Fruit fly (Drosophila melanogaster) whole organism, embryonic: ENCODE measurements around the gene Blos4.

Source experiments
- Awh ChIP-seq: fragments of 200-800 bp; sonication (Bioruptor generic); IDR thresholded peaks from 2 replicates; pipeline ENCODE4, ENCODE4 v1.3.6; 2022; ENCODE audit warnings: missing biosample characterization, missing genetic modification characterization
- CG10462 ChIP-seq: fragments of 200-800 bp; sonication (Bioruptor generic); optimal IDR thresholded peaks from 2 replicates; lab custom pipeline; 2016; ENCODE audit warnings: missing biosample characterization, missing genetic modification characterization
- CG10959 ChIP-seq: fragments of 200-800 bp; sonication (Bioruptor generic); IDR thresholded peaks from 2 replicates; pipeline ENCODE4 v1.3.6; 2022; ENCODE audit warnings: missing biosample characterization, missing genetic modification characterization
- CG11723 ChIP-seq: fragments of 200-800 bp; sonication (Bioruptor generic); optimal IDR thresholded peaks from 2 replicates; lab custom pipeline; 2017; ENCODE audit warnings: missing biosample characterization, mild to moderate bottlenecking, missing genetic modification characterization
- CG13424 ChIP-seq: fragments of 200-800 bp; sonication (Bioruptor generic); optimal IDR thresholded peaks from 2 replicates; lab custom pipeline; 2019; ENCODE audit warnings: missing biosample characterization, mild to moderate bottlenecking, missing genetic modification characterization, moderate library complexity
- CG18011 ChIP-seq: fragments of 200-800 bp; sonication (Bioruptor generic); optimal IDR thresholded peaks from 2 replicates; lab custom pipeline; 2017; ENCODE audit warnings: missing biosample characterization, missing genetic modification characterization, mild to moderate bottlenecking, moderate library complexity, missing genotype
- CG2116 ChIP-seq: fragments of 200-800 bp; sonication (Bioruptor generic); optimal IDR thresholded peaks from 3 replicates; lab custom pipeline; 2018; ENCODE audit warnings: missing biosample characterization, mild to moderate bottlenecking, missing genetic modification characterization
- CG2120 ChIP-seq: fragments of 200-800 bp; sonication (Bioruptor generic); optimal IDR thresholded peaks from 3 replicates; lab custom pipeline; 2016; ENCODE audit warnings: missing biosample characterization, missing genetic modification characterization
- CG30403 ChIP-seq: fragments of 200-800 bp; sonication (Bioruptor generic); optimal IDR thresholded peaks from 3 replicates; lab custom pipeline; 2016; ENCODE audit warnings: missing biosample characterization, missing genetic modification characterization
- CG34224 ChIP-seq: fragments of 200-800 bp; sonication (Bioruptor generic); IDR thresholded peaks from 3 replicates; pipeline ENCODE4 v1.3.6; 2022; ENCODE audit warnings: missing biosample characterization, missing genetic modification characterization; ENCODE audit not compliant: partially characterized antibody
- CG3838 ChIP-seq: fragments of 200-800 bp; sonication (Bioruptor generic); optimal IDR thresholded peaks from 3 replicates; lab custom pipeline; 2016; ENCODE audit warnings: missing biosample characterization, missing genetic modification characterization
- CG4820 ChIP-seq: fragments of 200-800 bp; sonication (Bioruptor generic); optimal IDR thresholded peaks from 3 replicates; lab custom pipeline; 2016; ENCODE audit warnings: missing biosample characterization, missing genetic modification characterization
- CG7987 ChIP-seq: fragments of 200-800 bp; sonication (Bioruptor generic); optimal IDR thresholded peaks from 2 replicates; lab custom pipeline; 2018; ENCODE audit warnings: missing biosample characterization, mild to moderate bottlenecking, missing genetic modification characterization, moderate library complexity
- CG8359 ChIP-seq: fragments of 200-800 bp; sonication (Bioruptor generic); optimal IDR thresholded peaks from 2 replicates; lab custom pipeline; 2017; ENCODE audit warnings: missing biosample characterization, mild to moderate bottlenecking, missing genetic modification characterization, borderline replicate concordance
- CG9609 ChIP-seq: fragments of 200-800 bp; sonication (Bioruptor generic); optimal IDR thresholded peaks from 3 replicates; lab custom pipeline; 2016; ENCODE audit warnings: missing biosample characterization, missing genetic modification characterization
- Eip74EF ChIP-seq, 2 experiments: fragments of 200-800 bp in 1 of 2; fragments of >200 bp in 1 of 2; sonication (Bioruptor generic) in 1 of 2; optimal IDR thresholded peaks; 2 replicates each; lab custom pipeline; 2017 to 2019; ENCODE audit warnings: missing biosample characterization in 2 of 2, missing genetic modification characterization in 2 of 2, mild to moderate bottlenecking in 1 of 2, moderate library complexity in 1 of 2
- Elba2 ChIP-seq: fragments of 200-800 bp; sonication (Bioruptor generic); optimal IDR thresholded peaks from 3 replicates; lab custom pipeline; 2016; ENCODE audit warnings: missing biosample characterization, missing genetic modification characterization
- HmgD ChIP-seq: fragments of 200-800 bp; sonication (Bioruptor generic); optimal IDR thresholded peaks from 3 replicates; lab custom pipeline; 2016; ENCODE audit warnings: missing biosample characterization, missing genetic modification characterization
- Hmr ChIP-seq: fragments of 200-800 bp; sonication (Bioruptor generic); optimal IDR thresholded peaks from 3 replicates; lab custom pipeline; 2017; ENCODE audit warnings: mild to moderate bottlenecking, missing biosample characterization, missing genetic modification reagents, missing genetic modification characterization
- Hr3 ChIP-seq: fragments of 200-800 bp; sonication (Bioruptor generic); optimal IDR thresholded peaks from 3 replicates; lab custom pipeline; 2016; ENCODE audit warnings: missing biosample characterization, missing genetic modification characterization
- MTF-1 ChIP-seq: fragments of 200-800 bp; sonication (Bioruptor generic); optimal IDR thresholded peaks from 2 replicates; lab custom pipeline; 2018; ENCODE audit warnings: missing biosample characterization, mild to moderate bottlenecking, missing genetic modification characterization, borderline replicate concordance
- Mes4 ChIP-seq: fragments of 200-800 bp; sonication (Bioruptor generic); optimal IDR thresholded peaks from 2 replicates; lab custom pipeline; 2016; ENCODE audit warnings: missing biosample characterization, missing genetic modification characterization
- Oli ChIP-seq: fragments of 200-800 bp; sonication (Bioruptor generic); optimal IDR thresholded peaks from 2 replicates; lab custom pipeline; 2018; ENCODE audit warnings: missing biosample characterization, mild to moderate bottlenecking, missing genetic modification characterization, moderate library complexity
- Six4 ChIP-seq: fragments of 200-800 bp; sonication (Bioruptor generic); optimal IDR thresholded peaks from 2 replicates; lab custom pipeline; 2016; ENCODE audit warnings: missing biosample characterization, missing genetic modification characterization
- Sox100B ChIP-seq: fragments of 200-800 bp; sonication (Bioruptor generic); optimal IDR thresholded peaks from 3 replicates; lab custom pipeline; 2018; ENCODE audit warnings: missing biosample characterization, mild to moderate bottlenecking, missing genetic modification characterization
- Tbp ChIP-seq: fragments of >200 bp; optimal IDR thresholded peaks from 2 replicates; lab custom pipeline; 2018; ENCODE audit warnings: missing biosample characterization, missing genetic modification characterization
- amos ChIP-seq: fragments of 200-800 bp; sonication (Bioruptor generic); IDR thresholded peaks from 2 replicates; pipeline ENCODE4 v1.3.6; 2022; ENCODE audit warnings: missing biosample characterization, missing genetic modification characterization; ENCODE audit not compliant: partially characterized antibody
- bowl ChIP-seq: fragments of 200-800 bp; sonication (Bioruptor generic); IDR thresholded peaks from 2 replicates; pipeline ENCODE4 v1.3.6; 2022; ENCODE audit warnings: missing biosample characterization, missing genetic modification characterization
- caup ChIP-seq: fragments of 200-800 bp; sonication (Bioruptor generic); optimal IDR thresholded peaks from 3 replicates; lab custom pipeline; 2017; ENCODE audit warnings: missing biosample characterization, mild to moderate bottlenecking, missing genetic modification characterization, moderate library complexity; ENCODE audit not compliant: severe bottlenecking
- cwo ChIP-seq: fragments of 200-800 bp; sonication (Bioruptor generic); optimal IDR thresholded peaks from 3 replicates; lab custom pipeline; 2017; ENCODE audit warnings: missing biosample characterization, missing genetic modification characterization, mild to moderate bottlenecking, moderate library complexity, missing genetic modification reagents
- da ChIP-seq: fragments of 200-800 bp; sonication (Bioruptor generic); optimal IDR thresholded peaks from 2 replicates; lab custom pipeline; 2016; ENCODE audit warnings: missing biosample characterization, missing genetic modification characterization
- dm ChIP-seq: fragments of 200-800 bp; sonication (Bioruptor generic); optimal IDR thresholded peaks from 3 replicates; lab custom pipeline; 2016; ENCODE audit warnings: missing biosample characterization, missing genetic modification characterization
- dmrt99B ChIP-seq: fragments of 200-800 bp; sonication (Bioruptor generic); optimal IDR thresholded peaks from 2 replicates; lab custom pipeline; 2018; ENCODE audit warnings: missing biosample characterization, mild to moderate bottlenecking, missing genetic modification characterization, moderate library complexity
- dysf ChIP-seq: fragments of 200-800 bp; sonication (Bioruptor generic); IDR thresholded peaks from 3 replicates; pipeline ENCODE4 v1.3.6; 2022; ENCODE audit warnings: missing biosample characterization, missing genetic modification characterization
- eyg ChIP-seq: fragments of 200-800 bp; sonication (Bioruptor generic); optimal IDR thresholded peaks from 3 replicates; lab custom pipeline; 2016; ENCODE audit warnings: missing biosample characterization, missing genetic modification characterization
- fd3F ChIP-seq: fragments of 200-800 bp; sonication (Bioruptor generic); optimal IDR thresholded peaks from 2 replicates; lab custom pipeline; 2018; ENCODE audit warnings: missing biosample characterization, mild to moderate bottlenecking, missing genetic modification characterization, moderate library complexity
- fru ChIP-seq: fragments of >200 bp; optimal IDR thresholded peaks from 2 replicates; lab custom pipeline; 2017
- gcm2 ChIP-seq: fragments of 200-800 bp; sonication (Bioruptor generic); optimal IDR thresholded peaks from 2 replicates; lab custom pipeline; 2016; ENCODE audit warnings: missing biosample characterization, missing genetic modification characterization
- kah ChIP-seq: fragments of 200-800 bp; sonication (Bioruptor generic); optimal IDR thresholded peaks from 2 replicates; lab custom pipeline; 2018; ENCODE audit warnings: missing biosample characterization, mild to moderate bottlenecking, missing genetic modification characterization
- lbe ChIP-seq: fragments of 200-800 bp; sonication (Bioruptor generic); optimal IDR thresholded peaks from 2 replicates; lab custom pipeline; 2016; ENCODE audit warnings: missing biosample characterization, mild to moderate bottlenecking, missing genetic modification characterization
- otp ChIP-seq: fragments of 200-800 bp; sonication (Bioruptor generic); IDR thresholded peaks from 3 replicates; pipeline ENCODE4, ENCODE4 v1.3.6; 2022; ENCODE audit warnings: missing biosample characterization, missing genetic modification characterization
- pzg ChIP-seq: fragments of 200-800 bp; sonication (Bioruptor generic); optimal IDR thresholded peaks from 3 replicates; lab custom pipeline; 2018; ENCODE audit warnings: missing biosample characterization, mild to moderate bottlenecking, missing genetic modification characterization, moderate library complexity
- rib ChIP-seq: fragments of 200-800 bp; sonication (Bioruptor generic); IDR thresholded peaks from 2 replicates; pipeline ENCODE4 v1.3.6; 2022; ENCODE audit warnings: missing biosample characterization, missing genetic modification characterization
- vvl ChIP-seq: fragments of 200-800 bp; sonication (Bioruptor generic); IDR thresholded peaks from 2 replicates; pipeline ENCODE4 v1.3.6; 2022; ENCODE audit warnings: missing biosample characterization, missing genetic modification characterization
- z ChIP-seq: fragments of 200-800 bp; sonication (Bioruptor generic); IDR thresholded peaks from 3 replicates; pipeline ENCODE4 v1.3.6; 2022; ENCODE audit warnings: missing biosample characterization, missing genetic modification characterization

The Blos4 gene

DNA sequence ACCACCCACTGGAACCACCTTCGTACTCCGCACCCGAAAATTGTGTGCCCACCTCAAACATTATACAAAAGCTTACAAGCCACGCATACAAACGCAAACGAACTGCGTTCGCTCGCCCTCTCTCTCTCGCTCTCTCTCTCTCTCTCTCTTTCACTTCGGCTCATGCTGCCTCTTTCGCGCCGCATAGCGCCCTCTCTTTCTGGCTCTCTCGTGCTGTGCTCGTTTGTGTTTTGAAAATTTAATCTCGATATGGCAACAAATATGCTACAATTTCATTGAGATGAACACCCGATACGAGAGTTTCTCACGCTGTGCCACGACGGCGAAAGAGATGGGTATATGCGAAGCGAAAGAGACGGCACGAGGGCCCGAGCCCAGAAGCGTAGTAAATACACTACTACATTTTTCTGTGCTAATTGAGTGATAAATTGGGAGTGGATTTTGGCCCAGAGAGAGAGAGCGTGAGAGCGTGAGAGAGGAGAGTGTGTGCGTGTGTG lies 22.3 kb upstream of the Blos4 start (continued):
- peak; percentile 8 for TF ChIP-seq eyg (GFP tag; lab: Kevin White, UChicago)
- TF ChIP-seq CG8359 (GFP tag; lab: Kevin White, UChicago) = no peak
- peak; percentile 24; the same call in 1 of the 2 replicates for TF ChIP-seq amos
- TF ChIP-seq CG7987 = peak; percentile 73
- no peak for TF ChIP-seq dysf (GFP tag; lab: Robert Waterston, UW)
- TF ChIP-seq CG10462 (GFP tag; lab: Kevin White, UChicago) = no peak
- TF ChIP-seq Tbp (GFP tag; lab: Kevin White, UChicago) = no peak
- TF ChIP-seq pzg = no peak
- TF ChIP-seq lbe (GFP tag; lab: Kevin White, UChicago) = peak; percentile 34
- no peak for TF ChIP-seq CG30403 (GFP tag; lab: Kevin White, UChicago)
- peak; percentile 70 for TF ChIP-seq cwo (GFP tag; lab: Kevin White, UChicago)
- TF ChIP-seq MTF-1 (GFP tag; lab: Kevin White, UChicago) = no peak
- no peak for TF ChIP-seq fru (lab: Kevin White, UChicago)
- TF ChIP-seq HmgD (GFP tag; lab: Kevin White, UChicago) = peak; percentile 93
- no peak for TF ChIP-seq gcm2 (GFP tag; lab: Kevin White, UChicago)
- TF ChIP-seq otp (GFP tag; lab: Robert Waterston, UW) = 0 out of 3 replicates have a peak, but pooled peaks have one; percentile 60
- TF ChIP-seq Oli (tag; lab: Kevin White, UChicago) = no peak
- TF ChIP-seq Elba2 (GFP tag; lab: Kevin White, UChicago) = no peak
- TF ChIP-seq kah (GFP tag; lab: Kevin White, UChicago) = no peak
- peak; percentile 57; the same call in 1 of the 2 replicates for TF ChIP-seq Awh (GFP tag; lab: Robert Waterston, UW)
- TF ChIP-seq rib (GFP tag; lab: Robert Waterston, UW) = peak; percentile 77
- TF ChIP-seq CG9609 (GFP tag; lab: Kevin White, UChicago) = peak; percentile 21
- peak; percentile 96 for TF ChIP-seq z (GFP tag; lab: Robert Waterston, UW)
- peak; percentile 49 for TF ChIP-seq dm (GFP tag; lab: Kevin White, UChicago)
- no peak for TF ChIP-seq Hr3 (GFP tag; lab: Kevin White, UChicago)
- TF ChIP-seq bowl (GFP tag; lab: Robert Waterston, UW) = peak; percentile 22; the same call in 1 of the 2 replicates
- TF ChIP-seq CG4820 (GFP tag; lab: Kevin White, UChicago) = no peak
- TF ChIP-seq Sox100B (GFP tag; lab: Kevin White, UChicago) = no peak
- no peak for TF ChIP-seq fd3F (GFP tag; lab: Kevin White, UChicago)
- TF ChIP-seq CG18011 (GFP tag; lab: Kevin White, UChicago) = peak; percentile 15
- no peak for TF ChIP-seq CG2116 (GFP tag; lab: Kevin White, UChicago)
- peak; percentile 9 for TF ChIP-seq CG2120 (GFP tag; lab: Kevin White, UChicago)
- TF ChIP-seq CG3838 (GFP tag; lab: Kevin White, UChicago) = peak; percentile 65
- no peak; the same call in 2 of the 3 replicates for TF ChIP-seq CG34224 (GFP tag; lab: Robert Waterston, UW)
- peak; percentile 88 for TF ChIP-seq vvl (GFP tag; lab: Robert Waterston, UW)
- TF ChIP-seq Mes4 (GFP tag; lab: Kevin White, UChicago) = peak; percentile 42
- peak; percentile 53 for TF ChIP-seq caup (GFP tag; lab: Kevin White, UChicago)
- peak; percentile 84 for TF ChIP-seq da (GFP tag; lab: Kevin White, UChicago)
- peak; percentile 15 for TF ChIP-seq CG13424 (tag; lab: Kevin White, UChicago)
- peak in 1 of 2 experiments; percentile 71 for TF ChIP-seq Eip74EF (GFP tag; optimal IDR thresholded peaks at IDR 0.05; lab: Kevin White, UChicago)
- TF ChIP-seq CG11723 (GFP tag; lab: Kevin White, UChicago) = no peak
- TF ChIP-seq CG10959 = no peak
- TF ChIP-seq Hmr (GFP tag; lab: Kevin White, UChicago) = no peak
- peak; percentile 66 for TF ChIP-seq dmrt99B
- TF ChIP-seq Six4 (GFP tag; lab: Kevin White, UChicago) = peak; percentile 50
- TF ChIP-seq, all 482 proteins: peak for 224
